Worm (Caenorhabditis elegans) whole organism, mixed stage, embryonic: ENCODE results near the gene nep-17.

Source experiments
- elt-3 ChIP-seq: fragments of 150-350 bp; optimal IDR thresholded peaks from 2 replicates; lab custom pipeline; 2014; ENCODE audit warnings: missing biosample characterization, missing genetic modification characterization
- nhr-237 ChIP-seq: fragments of 150-350 bp; optimal IDR thresholded peaks from 2 replicates; lab custom pipeline; 2014; ENCODE audit warnings: missing biosample characterization, missing genetic modification characterization
- snpc-4 ChIP-seq: fragments of 150-350 bp; optimal IDR thresholded peaks from 2 replicates; lab custom pipeline; 2014; ENCODE audit warnings: missing biosample characterization, missing genetic modification characterization

DNA sequence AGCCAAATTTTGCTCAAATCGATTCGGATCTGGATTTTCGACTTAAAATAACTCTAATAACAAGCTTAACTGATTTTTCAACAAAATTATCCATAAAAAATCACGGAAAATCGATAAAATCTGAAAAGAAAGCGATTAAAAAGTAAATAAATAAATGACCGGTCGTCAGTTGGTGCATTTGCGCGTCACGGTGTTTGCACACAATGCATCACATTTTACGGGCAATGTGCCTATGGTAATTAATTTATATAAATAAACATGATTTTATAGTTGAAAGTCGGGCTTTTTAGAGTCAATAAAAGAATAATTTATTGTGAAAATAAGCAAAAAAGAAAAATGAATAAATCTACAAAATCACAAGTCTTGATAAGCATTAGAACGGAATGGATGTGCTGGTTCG lies 12.9 kb upstream of the nep-17 start:
- TF ChIP-seq nhr-237 = no peak
- TF ChIP-seq elt-3 (tag; lab: Kevin White, UChicago) = no peak
- TF ChIP-seq snpc-4 = no peak
